Fruit fly (Drosophila melanogaster) whole organism, embryonic: Measurements from ENCODE around the gene CG4854.

ENCODE experiments used
- Aef1 ChIP-seq: fragments of 200-800 bp; sonication (Bioruptor generic); IDR thresholded peaks from 3 replicates; pipeline ENCODE4 v1.3.6; 2022; ENCODE audit warnings: missing biosample characterization, missing genetic modification characterization
- B-H1 ChIP-seq: fragments of 200-800 bp; sonication (Bioruptor generic); IDR thresholded peaks from 3 replicates; pipeline ENCODE4 v1.3.6; 2022; ENCODE audit warnings: missing biosample characterization, missing genetic modification characterization
- Bdp1 ChIP-seq: fragments of 200-800 bp; sonication (Bioruptor generic); optimal IDR thresholded peaks from 3 replicates; lab custom pipeline; 2016; ENCODE audit warnings: missing biosample characterization, missing genetic modification characterization
- Bteb2 ChIP-seq: fragments of 200-800 bp; sonication (Bioruptor generic); optimal IDR thresholded peaks from 2 replicates; lab custom pipeline; 2016; ENCODE audit warnings: missing biosample characterization, missing genetic modification characterization
- CG10543 ChIP-seq: fragments of 200-800 bp; sonication (Bioruptor generic); optimal IDR thresholded peaks from 3 replicates; lab custom pipeline; 2017; ENCODE audit warnings: missing biosample characterization, mild to moderate bottlenecking, missing genetic modification characterization, moderate library complexity
- CG10979 ChIP-seq: fragments of 200-800 bp; sonication (Bioruptor generic); optimal IDR thresholded peaks from 2 replicates; lab custom pipeline; 2018; ENCODE audit warnings: missing biosample characterization, mild to moderate bottlenecking, missing genetic modification characterization, moderate library complexity
- CG11695 ChIP-seq: fragments of 200-800 bp; sonication (Bioruptor generic); IDR thresholded peaks from 3 replicates; pipeline ENCODE4 v1.3.6; 2022; ENCODE audit warnings: missing biosample characterization, missing genetic modification characterization
- CG12659 ChIP-seq: fragments of 200-800 bp; sonication (Bioruptor generic); optimal IDR thresholded peaks from 3 replicates; lab custom pipeline; 2017; ENCODE audit warnings: mild to moderate bottlenecking, missing biosample characterization, missing genetic modification reagents, missing genetic modification characterization
- CG14667 ChIP-seq: fragments of 200-800 bp; sonication (Bioruptor generic); IDR thresholded peaks from 2 replicates; pipeline ENCODE4 v1.3.6; 2022; ENCODE audit warnings: missing biosample characterization, missing genetic modification characterization
- CG14710 ChIP-seq: fragments of 200-800 bp; sonication (Bioruptor generic); optimal IDR thresholded peaks from 3 replicates; lab custom pipeline; 2019; ENCODE audit warnings: missing biosample characterization, mild to moderate bottlenecking, missing genetic modification characterization, moderate library complexity
- CG14860 ChIP-seq: fragments of 200-800 bp; sonication (Bioruptor generic); IDR thresholded peaks from 3 replicates; pipeline ENCODE4 v1.3.6; 2022; ENCODE audit warnings: missing biosample characterization, missing genetic modification characterization; ENCODE audit not compliant: partially characterized antibody
- CG1602 ChIP-seq: fragments of 200-800 bp; sonication (Bioruptor generic); optimal IDR thresholded peaks from 3 replicates; lab custom pipeline; 2016; ENCODE audit warnings: missing biosample characterization, missing genetic modification characterization
- CG1647 ChIP-seq: fragments of 200-800 bp; sonication (Bioruptor generic); optimal IDR thresholded peaks from 3 replicates; lab custom pipeline; 2016; ENCODE audit warnings: missing biosample characterization, missing genetic modification characterization
- CG17385 ChIP-seq: fragments of 200-800 bp; sonication (Bioruptor generic); optimal IDR thresholded peaks from 3 replicates; lab custom pipeline; 2018; ENCODE audit warnings: missing biosample characterization, mild to moderate bottlenecking, missing genetic modification characterization
- CG3838 ChIP-seq: fragments of 200-800 bp; sonication (Bioruptor generic); optimal IDR thresholded peaks from 3 replicates; lab custom pipeline; 2016; ENCODE audit warnings: missing biosample characterization, missing genetic modification characterization
- CG4617 ChIP-seq: fragments of 200-800 bp; sonication (Bioruptor generic); optimal IDR thresholded peaks from 3 replicates; lab custom pipeline; 2016; ENCODE audit warnings: missing biosample characterization, missing genetic modification characterization, borderline replicate concordance
- CG6175 ChIP-seq: fragments of 200-800 bp; sonication (Bioruptor generic); IDR thresholded peaks from 3 replicates; pipeline ENCODE4 v1.3.6; 2022; ENCODE audit warnings: missing biosample characterization, missing genetic modification characterization
- CG6689 ChIP-seq: fragments of 200-800 bp; sonication (Bioruptor generic); IDR thresholded peaks from 2 replicates; pipeline ENCODE4 v1.3.6; 2022; ENCODE audit warnings: missing biosample characterization, missing genetic modification characterization
- CG7372 ChIP-seq: fragments of 200-800 bp; sonication (Bioruptor generic); IDR thresholded peaks from 2 replicates; pipeline ENCODE4 v1.3.6; 2022; ENCODE audit warnings: missing biosample characterization, missing genetic modification characterization
- D19A ChIP-seq: fragments of 200-800 bp; optimal IDR thresholded peaks from 3 replicates; lab custom pipeline; 2019; ENCODE audit warnings: missing biosample characterization, mild to moderate bottlenecking, missing genetic modification characterization, moderate library complexity
- Gug ChIP-seq: fragments of 200-800 bp; sonication (Bioruptor generic); IDR thresholded peaks from 4 replicates; pipeline ENCODE4 v1.3.6; 2022; ENCODE audit warnings: missing biosample characterization, missing genetic modification characterization
- HLH3B ChIP-seq: fragments of 200-800 bp; sonication (Bioruptor generic); IDR thresholded peaks from 2 replicates; pipeline ENCODE4 v1.3.6; 2022; ENCODE audit warnings: missing biosample characterization, missing genetic modification characterization
- HLH54F ChIP-seq: fragments of 200-800 bp; sonication (Bioruptor generic); optimal IDR thresholded peaks from 3 replicates; lab custom pipeline; 2016; ENCODE audit warnings: missing biosample characterization, missing genetic modification characterization
- Hr51 ChIP-seq, 2 experiments: fragments of 200-800 bp; sonication (Bioruptor generic); optimal IDR thresholded peaks; 2 replicates in 1 of 2; 3 replicates in 1 of 2; lab custom pipeline; 2016 to 2018; ENCODE audit warnings: missing biosample characterization in 2 of 2, missing genetic modification characterization in 2 of 2, mild to moderate bottlenecking in 1 of 2, moderate library complexity in 1 of 2
- Meics ChIP-seq: fragments of 200-800 bp; sonication (Bioruptor generic); optimal IDR thresholded peaks from 2 replicates; lab custom pipeline; 2017; ENCODE audit warnings: missing biosample characterization, mild to moderate bottlenecking, missing genetic modification characterization
- Opbp ChIP-seq: fragments of 200-800 bp; sonication (Bioruptor generic); IDR thresholded peaks from 3 replicates; pipeline ENCODE4 v1.3.6; 2022; ENCODE audit warnings: missing biosample characterization, missing genetic modification characterization; ENCODE audit not compliant: partially characterized antibody
- TFAM ChIP-seq: fragments of 200-800 bp; sonication (Bioruptor generic); optimal IDR thresholded peaks from 2 replicates; lab custom pipeline; 2017; ENCODE audit warnings: missing biosample characterization, missing genetic modification characterization, inconsistent platforms
- Trl ChIP-seq, 3 experiments: fragments of >200 bp in 2 of 3; fragments of 200-800 bp in 1 of 3; sonication (Bioruptor generic) in 1 of 3; optimal IDR thresholded peaks; 2 replicates in 1 of 3; 3 replicates in 2 of 3; lab custom pipeline; 2016 to 2017; ENCODE audit warnings: missing biosample characterization in 1 of 3, missing genetic modification characterization in 1 of 3
- Xbp1 ChIP-seq: fragments of 200-800 bp; sonication (Bioruptor generic); optimal IDR thresholded peaks from 3 replicates; lab custom pipeline; 2016; ENCODE audit warnings: missing biosample characterization, mild to moderate bottlenecking, missing genetic modification characterization
- amos ChIP-seq: fragments of 200-800 bp; sonication (Bioruptor generic); IDR thresholded peaks from 2 replicates; pipeline ENCODE4 v1.3.6; 2022; ENCODE audit warnings: missing biosample characterization, missing genetic modification characterization; ENCODE audit not compliant: partially characterized antibody
- aop ChIP-seq: fragments of 200-800 bp; sonication (Bioruptor generic); IDR thresholded peaks from 2 replicates; pipeline ENCODE4 v1.3.6; 2022; ENCODE audit warnings: missing biosample characterization, missing genetic modification characterization
- bigmax ChIP-seq: fragments of 200-800 bp; sonication (Bioruptor generic); optimal IDR thresholded peaks from 2 replicates; lab custom pipeline; 2018; ENCODE audit warnings: missing biosample characterization, mild to moderate bottlenecking, missing genetic modification characterization
- dati ChIP-seq: fragments of 200-800 bp; sonication (Bioruptor generic); IDR thresholded peaks from 2 replicates; pipeline ENCODE4 v1.3.6; 2022; ENCODE audit warnings: missing biosample characterization, missing genetic modification characterization
- ems ChIP-seq: fragments of 200-800 bp; sonication (Bioruptor generic); optimal IDR thresholded peaks from 3 replicates; lab custom pipeline; 2016; ENCODE audit warnings: missing biosample characterization, missing genetic modification characterization
- en ChIP-seq: fragments of 200-800 bp; sonication (Bioruptor generic); optimal IDR thresholded peaks from 2 replicates; lab custom pipeline; 2016; ENCODE audit warnings: missing biosample characterization, missing genetic modification characterization
- esg ChIP-seq: fragments of 200-800 bp; sonication (Bioruptor generic); conservative IDR thresholded peaks from 2 replicates; pipeline ENCODE4 v1.3.6; 2022; ENCODE audit warnings: missing biosample characterization, missing genetic modification characterization
- hbn ChIP-seq: fragments of 200-800 bp; sonication (Bioruptor generic); IDR thresholded peaks from 2 replicates; pipeline ENCODE4 v1.3.6; 2022; ENCODE audit warnings: missing biosample characterization, missing genetic modification characterization; ENCODE audit not compliant: partially characterized antibody
- hkb ChIP-seq, 2 experiments: fragments of 200-800 bp in 1 of 2; fragments of >200 bp in 1 of 2; sonication (Bioruptor generic) in 1 of 2; IDR thresholded peaks in 1 of 2; optimal IDR thresholded peaks in 1 of 2; 2 replicates each; pipeline versions ENCODE4 v1.3.6 to Lab custom; 2017 to 2022; ENCODE audit warnings: missing biosample characterization in 1 of 2, missing genetic modification characterization in 1 of 2
- hth ChIP-seq: fragments of >200 bp; optimal IDR thresholded peaks from 2 replicates; lab custom pipeline; 2017; ENCODE audit warnings: inconsistent platforms
- klu ChIP-seq: fragments of 200-800 bp; sonication (Bioruptor generic); IDR thresholded peaks from 2 replicates; pipeline ENCODE4 v1.3.6; 2022; ENCODE audit warnings: missing biosample characterization, missing genetic modification characterization
- lbe ChIP-seq: fragments of 200-800 bp; sonication (Bioruptor generic); optimal IDR thresholded peaks from 2 replicates; lab custom pipeline; 2016; ENCODE audit warnings: missing biosample characterization, mild to moderate bottlenecking, missing genetic modification characterization
- peb ChIP-seq: fragments of 200-800 bp; sonication (Bioruptor generic); IDR thresholded peaks from 2 replicates; pipeline ENCODE4 v1.3.6; 2022; ENCODE audit warnings: missing biosample characterization, missing genetic modification characterization
- pnt ChIP-seq: fragments of 200-800 bp; sonication (Bioruptor generic); optimal IDR thresholded peaks from 3 replicates; lab custom pipeline; 2016; ENCODE audit warnings: missing biosample characterization, missing genetic modification characterization
- pros ChIP-seq: fragments of 200-800 bp; sonication (Bioruptor generic); optimal IDR thresholded peaks from 3 replicates; lab custom pipeline; 2019; ENCODE audit warnings: missing biosample characterization, mild to moderate bottlenecking, missing genetic modification characterization, moderate library complexity
- sim ChIP-seq: fragments of 200-800 bp; sonication (Bioruptor generic); IDR thresholded peaks from 2 replicates; pipeline ENCODE4 v1.3.6; 2022; ENCODE audit warnings: missing biosample characterization, missing genetic modification characterization
- stwl ChIP-seq: fragments of 200-800 bp; sonication (Bioruptor generic); optimal IDR thresholded peaks from 3 replicates; lab custom pipeline; 2018; ENCODE audit warnings: missing biosample characterization, mild to moderate bottlenecking, missing genetic modification characterization, moderate library complexity
- sug ChIP-seq: fragments of 200-800 bp; optimal IDR thresholded peaks from 2 replicates; lab custom pipeline; 2019; ENCODE audit warnings: missing biosample characterization, mild to moderate bottlenecking, missing genetic modification characterization, moderate library complexity
- ttk ChIP-seq: fragments of 200-800 bp; sonication (Bioruptor generic); IDR thresholded peaks from 2 replicates; pipeline ENCODE4 v2.1.2; 2022; ENCODE audit warnings: missing biosample characterization, missing genetic modification characterization
- wdn ChIP-seq: fragments of 200-800 bp; sonication (Bioruptor generic); IDR thresholded peaks from 2 replicates; pipeline ENCODE4 v1.3.6; 2022; ENCODE audit warnings: missing biosample characterization, missing genetic modification characterization
- yki ChIP-seq: fragments of >200 bp; optimal IDR thresholded peaks from 3 replicates; lab custom pipeline; 2018
- zen2 ChIP-seq: fragments of 200-800 bp; sonication (Bioruptor generic); IDR thresholded peaks from 3 replicates; pipeline ENCODE4 v1.3.6; 2022; ENCODE audit warnings: missing biosample characterization, missing genetic modification characterization; ENCODE audit not compliant: partially characterized antibody

Gene CG4854

dm6 chr3R:20027841-20028240 lies at the start of gene CG4854, which contains the start of gene CG4424:
Gene CG4854, plus strand, starts transcription at chr3R:20028058.
Gene CG4424, minus strand, starts transcription at chr3R:20028040.
- TF ChIP-seq HLH54F (GFP tag; lab: Kevin White, UChicago) (no peak), pnt (GFP tag; lab: Kevin White, UChicago) (no peak), CG11695 (GFP tag; lab: Robert Waterston, UW) (no peak), CG7372 (GFP tag; lab: Robert Waterston, UW) (no peak), hbn (GFP tag; lab: Robert Waterston, UW) (0 out of 2 replicates have a peak, but pooled peaks have one; percentile 36), D19A (tag; lab: Kevin White, UChicago) (no peak), CG6175 (no peak), amos (GFP tag; lab: Robert Waterston, UW) (peak; percentile 51; the same call in 1 of the 2 replicates), yki (lab: Kevin White, UChicago) (no peak), bigmax (GFP tag; lab: Kevin White, UChicago) (no peak), CG14710 (tag; lab: Kevin White, UChicago) (peak; percentile 5), ems (GFP tag; lab: Kevin White, UChicago) (no peak), HLH3B (no peak), CG17385 (GFP tag; lab: Kevin White, UChicago) (peak; percentile 95), hth (lab: Kevin White, UChicago) (no peak), CG1647 (GFP tag; lab: Kevin White, UChicago) (no peak), Hr51 (GFP tag; optimal IDR thresholded peaks at IDR 0.05; lab: Kevin White, UChicago) (no peak), sim (GFP tag; lab: Robert Waterston, UW) (no peak), CG4617 (GFP tag; lab: Kevin White, UChicago) (peak; percentile 67), dati (no peak), stwl (tag; lab: Kevin White, UChicago) (peak; percentile 33), CG3838 (GFP tag; lab: Kevin White, UChicago) (no peak), Gug (GFP tag; lab: Robert Waterston, UW) (no peak), wdn (GFP tag; lab: Robert Waterston, UW) (no peak), CG10979 (tag; lab: Kevin White, UChicago) (no peak), CG14860 (GFP tag; lab: Robert Waterston, UW) (0 out of 3 replicates have a peak, but pooled peaks have one; percentile 19), lbe (GFP tag; lab: Kevin White, UChicago) (no peak), CG10543 (GFP tag; lab: Kevin White, UChicago) (no peak), Aef1 (GFP tag; lab: Robert Waterston, UW) (no peak), Meics (GFP tag; lab: Kevin White, UChicago) (no peak), Bteb2 (GFP tag; lab: Kevin White, UChicago) (no peak), Trl (optimal IDR thresholded peaks at IDR 0.05; lab: Kevin White, UChicago) (no peak), Trl (GFP tag; optimal IDR thresholded peaks at IDR 0.05; lab: Kevin White, UChicago) (no peak), Opbp (peak; percentile 45; the same call in 1 of the 3 replicates), Bdp1 (GFP tag; lab: Kevin White, UChicago) (no peak), klu (GFP tag; lab: Robert Waterston, UW) (no peak), sug (tag; lab: Kevin White, UChicago) (no peak), en (GFP tag; lab: Kevin White, UChicago) (no peak), aop (no peak), Xbp1 (GFP tag; lab: Kevin White, UChicago) (no peak), TFAM (GFP tag; lab: Kevin White, UChicago) (no peak), CG6689 (no peak), zen2 (no peak), esg (GFP tag; lab: Robert Waterston, UW) (no peak), ttk (GFP tag; lab: Robert Waterston, UW) (no peak), CG1602 (GFP tag; lab: Kevin White, UChicago) (no peak), peb (GFP tag; lab: Robert Waterston, UW) (no peak), CG12659 (GFP tag; lab: Kevin White, UChicago) (no peak), pros (GFP tag; lab: Kevin White, UChicago) (no peak), B-H1 (GFP tag; lab: Robert Waterston, UW) (no peak), CG14667 (GFP tag; lab: Robert Waterston, UW) (no peak), hkb (optimal IDR thresholded peaks at IDR 0.05; lab: Kevin White, UChicago) (no peak), hkb (GFP tag; IDR thresholded peaks at IDR 0.05; lab: Robert Waterston, UW) (no peak)
